Worm (Caenorhabditis elegans) whole organism, late embryonic: ENCODE measurements around the gene dyf-6.

Experiments used
- F13H6.1 ChIP-seq: sonication (generic microtip); optimal IDR thresholded peaks from 2 replicates; lab custom pipeline; 2016; ENCODE audit warnings: missing genetic modification characterization, missing compliant biosample characterization
- K09A11.1 ChIP-seq: sonication (generic microtip); optimal IDR thresholded peaks from 2 replicates; lab custom pipeline; 2017; ENCODE audit warnings: antibody characterized with exemption, mild to moderate bottlenecking, missing genetic modification characterization, missing compliant biosample characterization; ENCODE audit not compliant: insufficient read depth
- dmd-4 ChIP-seq: sonication (generic microtip); optimal IDR thresholded peaks from 2 replicates; lab custom pipeline; 2016; ENCODE audit warnings: borderline replicate concordance, missing genetic modification characterization, missing compliant biosample characterization
- elt-2 ChIP-seq: sonication (generic microtip); optimal IDR thresholded peaks from 2 replicates; lab custom pipeline; 2016; ENCODE audit warnings: missing genetic modification reagents, missing genetic modification characterization, missing compliant biosample characterization
- hlh-30 ChIP-seq: sonication (generic microtip); optimal IDR thresholded peaks from 2 replicates; lab custom pipeline; 2017; ENCODE audit warnings: antibody characterized with exemption, missing genetic modification characterization, missing compliant biosample characterization; ENCODE audit not compliant: insufficient read depth
- lin-11 ChIP-seq: fragments of 200-800 bp; sonication (Bioruptor generic); optimal IDR thresholded peaks from 2 replicates; lab custom pipeline; 2018; ENCODE audit warnings: mild to moderate bottlenecking, missing genetic modification characterization, missing compliant biosample characterization
- mec-3 ChIP-seq: sonication (generic microtip); optimal IDR thresholded peaks from 2 replicates; lab custom pipeline; 2016; ENCODE audit warnings: borderline replicate concordance, missing genetic modification characterization, missing compliant biosample characterization
- nhr-11 ChIP-seq: fragments of 150-350 bp; optimal IDR thresholded peaks from 2 replicates; lab custom pipeline; 2014; ENCODE audit warnings: missing biosample characterization, missing genetic modification characterization
- nhr-232 ChIP-seq: sonication (generic microtip); optimal IDR thresholded peaks from 2 replicates; lab custom pipeline; 2016; ENCODE audit warnings: missing genetic modification characterization, missing compliant biosample characterization
- pha-2 ChIP-seq: sonication (generic microtip); optimal IDR thresholded peaks from 2 replicates; lab custom pipeline; 2017; ENCODE audit warnings: mild to moderate bottlenecking, missing genetic modification characterization, missing compliant biosample characterization
- rnt-1 ChIP-seq: sonication (generic microtip); optimal IDR thresholded peaks from 2 replicates; lab custom pipeline; 2016; ENCODE audit warnings: missing genetic modification characterization, missing compliant biosample characterization
- sox-2 ChIP-seq: fragments of 200-800 bp; sonication (Bioruptor generic); IDR thresholded peaks from 2 replicates; pipeline ENCODE4 v1.3.6; 2022; ENCODE audit warnings: missing genetic modification reagents, missing genetic modification characterization, missing compliant biosample characterization
- unc-42 ChIP-seq: sonication (generic microtip); optimal IDR thresholded peaks from 2 replicates; lab custom pipeline; 2016; ENCODE audit warnings: missing genotype, missing genetic modification characterization, missing compliant biosample characterization

DNA sequence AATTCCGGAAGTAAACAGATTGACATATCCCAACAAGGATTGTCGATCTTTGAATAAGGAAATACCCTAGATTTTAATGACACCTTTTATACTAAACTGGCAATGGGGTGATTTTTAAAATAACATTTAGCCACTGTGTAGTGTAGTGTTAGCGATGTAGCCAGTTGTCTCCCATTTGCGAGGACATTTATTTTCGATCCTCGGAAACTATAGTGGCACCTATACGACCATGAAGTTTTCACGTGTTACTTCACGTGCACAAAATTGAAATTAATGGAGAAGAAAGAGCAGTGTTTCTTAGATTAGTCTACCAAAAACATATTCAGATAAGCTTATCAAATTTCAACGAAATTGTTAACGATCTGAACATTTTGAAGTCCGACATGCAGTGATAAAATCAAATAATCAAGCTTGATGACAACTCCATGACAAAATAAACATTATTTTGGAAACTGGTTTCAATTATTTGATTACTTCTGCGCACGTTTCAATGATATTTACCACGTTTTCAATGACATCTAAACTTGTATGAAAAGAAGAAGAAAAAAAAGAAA lies 52.9 kb downstream of the dyf-6 start, which contains the start of gene R07E3.4:
- TF ChIP-seq lin-11 (tag; lab: Kevin White, UChicago) = no peak
- no peak for TF ChIP-seq unc-42 (tag; lab: Kevin White, UChicago)
- no peak for TF ChIP-seq F13H6.1 (tag; lab: Kevin White, UChicago)
- no peak for TF ChIP-seq sox-2 (GFP tag; lab: Robert Waterston, UW)
- TF ChIP-seq rnt-1 (tag; lab: Kevin White, UChicago) = no peak
- no peak for TF ChIP-seq mec-3 (tag; lab: Kevin White, UChicago)
- TF ChIP-seq K09A11.1 = no peak
- TF ChIP-seq hlh-30 = no peak
- TF ChIP-seq nhr-11 = no peak
- no peak for TF ChIP-seq elt-2
- no peak for TF ChIP-seq nhr-232 (tag; lab: Kevin White, UChicago)
- no peak for TF ChIP-seq pha-2 (tag; lab: Kevin White, UChicago)
- no peak for TF ChIP-seq dmd-4
